Worm (Caenorhabditis elegans): Measurements from ENCODE around the gene sinh-1.

DNA sequence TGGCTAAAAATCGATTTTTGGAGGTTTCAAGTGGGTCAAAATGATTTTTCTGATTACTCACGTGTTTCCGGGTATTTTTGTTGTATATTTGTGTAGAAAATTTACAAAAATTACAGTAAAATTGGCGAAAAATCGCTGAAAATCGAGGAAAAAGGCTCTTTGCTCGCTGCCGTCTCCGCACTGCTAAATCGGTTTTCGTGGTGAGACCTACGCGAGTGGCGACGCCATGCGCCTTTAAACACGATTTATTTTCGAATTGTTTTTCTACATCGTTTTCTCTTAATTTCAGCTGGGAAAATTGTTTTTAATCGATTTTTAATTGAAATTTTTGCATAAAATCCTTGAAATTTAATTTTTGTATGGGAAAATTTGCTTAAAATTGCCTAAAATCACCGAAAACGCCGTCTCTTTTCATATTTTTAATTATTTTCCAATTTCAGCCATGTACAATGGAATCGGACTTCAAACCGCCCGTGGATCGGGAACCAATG lies 3.1 kb upstream of the sinh-1 start, which contains the start of the genes pqn-87 and rsr-2:
- TF ChIP-seq snpc-4 (tag; optimal IDR thresholded peaks at IDR 0.05) (no peak), nhr-76 (tag; optimal IDR thresholded peaks at IDR 0.05) (no peak), elt-3 (tag; optimal IDR thresholded peaks at IDR 0.05) (no peak), mab-5 (tag; optimal IDR thresholded peaks at IDR 0.05) (no peak), ham-2 (GFP tag; optimal IDR thresholded peaks at IDR 0.05) (peak; percentile 15), unc-39 (tag; optimal IDR thresholded peaks at IDR 0.05) (no peak), unc-62 (GFP tag; optimal IDR thresholded peaks at IDR 0.05) (no peak), nhr-28 (tag; optimal IDR thresholded peaks at IDR 0.05) (no peak), nhr-12 (tag; optimal IDR thresholded peaks at IDR 0.05) (no peak)
